Fruit fly (Drosophila melanogaster): Measurements from ENCODE around the gene CG5262.

DNA sequence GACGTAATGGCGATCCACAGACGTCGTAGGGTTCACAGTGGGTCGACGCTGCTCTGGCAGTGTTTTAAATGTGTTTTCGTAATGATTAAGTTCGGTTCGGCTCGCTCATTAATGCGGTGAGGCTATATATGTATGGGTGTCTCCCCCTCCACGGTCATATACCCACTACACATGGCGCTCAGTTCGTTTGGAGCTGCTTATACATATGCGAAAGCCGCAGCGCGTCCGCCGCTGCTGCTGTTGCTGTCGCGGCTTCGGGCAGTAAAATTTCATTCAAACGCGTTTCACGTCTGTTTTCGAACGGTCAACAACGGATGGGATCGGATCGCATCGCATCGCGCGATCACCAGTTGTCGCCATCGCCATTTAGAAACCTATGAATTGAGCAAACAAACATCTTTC, 44.3 kb downstream of the CG5262 start:
- no peak for TF ChIP-seq CG7368 (GFP tag; optimal IDR thresholded peaks at IDR 0.05)
- no peak for TF ChIP-seq Hr39 (GFP tag; optimal IDR thresholded peaks at IDR 0.05)

Data from whole organism, prepupa.